Worm (Caenorhabditis elegans): ENCODE results near the gene K02C4.2.

The K02C4.2 gene

ce11 chrII:8037246-8037645 lies 38.3 kb upstream of the K02C4.2 start, which contains the start of gene arp-6:
Gene arp-6, minus strand, starts transcription at chrII:8037346.
- TF ChIP-seq ZK546.5 (tag; optimal IDR thresholded peaks at IDR 0.05): no peak
- no peak for TF ChIP-seq zip-2 (tag; optimal IDR thresholded peaks at IDR 0.05)
- TF ChIP-seq jun-1 (tag; optimal IDR thresholded peaks at IDR 0.05): no peak
- TF ChIP-seq lin-13 (GFP tag; optimal IDR thresholded peaks at IDR 0.05): no peak
- no peak for TF ChIP-seq daf-16 (GFP tag; optimal IDR thresholded peaks at IDR 0.05)
- TF ChIP-seq daf-16 (tag; optimal IDR thresholded peaks at IDR 0.05): no peak
- no peak for TF ChIP-seq unc-130 (GFP tag; optimal IDR thresholded peaks at IDR 0.05)
- TF ChIP-seq daf-12 (tag; optimal IDR thresholded peaks at IDR 0.05): no peak
- TF ChIP-seq nhr-41 (GFP tag; IDR thresholded peaks at IDR 0.05): no peak
- TF ChIP-seq F44E2.7 (GFP tag; IDR thresholded peaks at IDR 0.05): no peak
- TF ChIP-seq nhr-111 (GFP tag; optimal IDR thresholded peaks at IDR 0.05): no peak
- no peak for TF ChIP-seq nhr-11 (tag; optimal IDR thresholded peaks at IDR 0.05)
- TF ChIP-seq nhr-76 (tag; optimal IDR thresholded peaks at IDR 0.05): no peak
- TF ChIP-seq lin-1 (GFP tag; IDR thresholded peaks at IDR 0.05): no peak
- TF ChIP-seq fkh-10 (GFP tag; optimal IDR thresholded peaks at IDR 0.05): no peak
- no peak for TF ChIP-seq skn-1 (tag; optimal IDR thresholded peaks at IDR 0.05)
- no peak for TF ChIP-seq vab-7 (GFP tag; IDR thresholded peaks at IDR 0.05)
- no peak for TF ChIP-seq lsy-2 (tag; optimal IDR thresholded peaks at IDR 0.05)
- no peak for TF ChIP-seq zfp-3 (GFP tag; conservative IDR thresholded peaks at IDR 0.05)

DNA sequence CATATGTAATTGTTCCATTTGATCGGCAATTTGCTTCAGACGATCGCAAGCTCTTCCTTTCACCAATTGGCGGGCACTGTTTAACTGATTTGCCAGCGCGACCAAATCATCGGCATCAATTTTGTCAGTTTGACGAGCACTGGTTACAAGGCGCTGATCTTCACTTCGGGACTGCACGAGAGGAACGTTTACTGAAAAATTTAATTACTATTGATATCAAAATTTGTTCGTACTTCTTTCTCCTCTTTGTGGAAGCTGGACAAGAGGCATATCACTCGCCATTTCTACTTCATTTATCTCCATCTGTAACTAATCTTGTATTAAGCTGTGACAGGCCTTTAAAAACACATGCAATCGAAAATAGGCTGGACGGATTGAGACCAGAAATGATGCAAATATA lies 37.7 kb upstream of the K02C4.2 start, which contains the start of gene C08B11.9:
Gene C08B11.9 (minus strand): TSS at position 307 of the 400 bp plus-strand sequence.
- TF ChIP-seq Y105C5A.15 (GFP tag; IDR thresholded peaks at IDR 0.05) (no peak), arid-1 (GFP tag; conservative IDR thresholded peaks at IDR 0.05) (peak; percentile 55; the same call in 1 of the 2 replicates), lin-38 (GFP tag; IDR thresholded peaks at IDR 0.05) (peak; percentile 54)

- TF ChIP-seq sdz-12 (GFP tag; optimal IDR thresholded peaks at IDR 0.05): no peak
- no peak for TF ChIP-seq zag-1 (tag; optimal IDR thresholded peaks at IDR 0.05)
- TF ChIP-seq fkh-10 (GFP tag; optimal IDR thresholded peaks at IDR 0.05): no peak
- TF ChIP-seq gei-8 (GFP tag; optimal IDR thresholded peaks at IDR 0.05): no peak
- no peak for TF ChIP-seq Y105C5A.15 (GFP tag; IDR thresholded peaks at IDR 0.05)
- TF ChIP-seq tra-1 (GFP tag; IDR thresholded peaks at IDR 0.05): no peak
- TF ChIP-seq nhr-76 (tag; optimal IDR thresholded peaks at IDR 0.05): no peak
- peak in 1 of 2 experiments; percentile 83 for TF ChIP-seq hif-1 (tag; optimal IDR thresholded peaks at IDR 0.05)
- no peak for TF ChIP-seq F26F4.8 (GFP tag; conservative IDR thresholded peaks at IDR 0.05)
- TF ChIP-seq ZK546.5 (tag; optimal IDR thresholded peaks at IDR 0.05): no peak
- TF ChIP-seq hlh-11 (tag; optimal IDR thresholded peaks at IDR 0.05): peak; percentile 36
- TF ChIP-seq dmd-9 (GFP tag; IDR thresholded peaks at IDR 0.05): no peak
- TF ChIP-seq zfp-2 (tag; optimal IDR thresholded peaks at IDR 0.05): no peak
- peak; percentile 95 for TF ChIP-seq mes-2 (tag; optimal IDR thresholded peaks at IDR 0.05; ENCODE audit: poor library complexity, severe bottlenecking)
- no peak for TF ChIP-seq madf-9 (GFP tag; conservative IDR thresholded peaks at IDR 0.05)
- TF ChIP-seq snpc-1.2 (GFP tag; IDR thresholded peaks at IDR 0.05): no peak
- TF ChIP-seq cey-2 (tag; optimal IDR thresholded peaks at IDR 0.05; ENCODE audit: borderline replicate concordance, insufficient read depth): no peak
- TF ChIP-seq zip-11 (GFP tag; IDR thresholded peaks at IDR 0.05): no peak
- no peak for TF ChIP-seq duxl-1 (tag; optimal IDR thresholded peaks at IDR 0.05; ENCODE audit: poor library complexity)
- 0 out of 2 replicates have a peak, but pooled peaks have one; percentile 19 for TF ChIP-seq hmg-1.1 (GFP tag; IDR thresholded peaks at IDR 0.05)
- peak; percentile 17 for TF ChIP-seq pqm-1 (tag; optimal IDR thresholded peaks at IDR 0.05)
- no peak for TF ChIP-seq lim-7 (GFP tag; IDR thresholded peaks at IDR 0.05)
- TF ChIP-seq ZK337.2 (GFP tag; IDR thresholded peaks at IDR 0.05): 0 out of 2 replicates have a peak, but pooled peaks have one; percentile 4
- no peak for TF ChIP-seq nhr-41 (GFP tag; IDR thresholded peaks at IDR 0.05)
- no peak for TF ChIP-seq daf-16 (GFP tag; optimal IDR thresholded peaks at IDR 0.05)
- TF ChIP-seq daf-16 (tag; optimal IDR thresholded peaks at IDR 0.05): peak; percentile 38
- no peak for TF ChIP-seq spr-1 (tag; optimal IDR thresholded peaks at IDR 0.05)
- peak; percentile 63 for TF ChIP-seq dpl-1 (GFP tag; optimal IDR thresholded peaks at IDR 0.05)
- no peak for TF ChIP-seq lin-15B (tag; optimal IDR thresholded peaks at IDR 0.05)
- no peak for TF ChIP-seq nhr-48 (tag; optimal IDR thresholded peaks at IDR 0.05)
- TF ChIP-seq php-3 (GFP tag; IDR thresholded peaks at IDR 0.05): no peak
- TF ChIP-seq saeg-2 (GFP tag; IDR thresholded peaks at IDR 0.05): no peak
- TF ChIP-seq nhr-6 (tag; optimal IDR thresholded peaks at IDR 0.05): peak; percentile 80
Measured at ce11 chrII:8039416-8039815, 36.1 kb upstream of the K02C4.2 start, which contains the start of the genes ubh-4 and algn-6. Gene ubh-4, minus strand, starts transcription at chrII:8039597. Gene algn-6, plus strand, starts transcription at chrII:8039802.
